Worm (Caenorhabditis elegans) whole organism, L4/young adult: ENCODE results near the gene ZC190.8.

Source experiments
- W03F9.2 ChIP-seq: fragments of 150-350 bp; optimal IDR thresholded peaks from 2 replicates; lab custom pipeline; 2014; ENCODE audit warnings: missing biosample characterization, missing genetic modification characterization
- dao-5 ChIP-seq: sonication (generic microtip); optimal IDR thresholded peaks from 2 replicates; lab custom pipeline; 2016; ENCODE audit warnings: missing genotype, missing genetic modification characterization, moderate library complexity, missing compliant biosample characterization
- him-1 ChIP-seq: sonication (generic microtip); optimal IDR thresholded peaks from 2 replicates; lab custom pipeline; 2016; ENCODE audit warnings: missing genotype, missing genetic modification reagents, missing genetic modification characterization, missing compliant biosample characterization

ce11 chrV:8718399-8718798 lies 30.8 kb upstream of the ZC190.8 start:
- TF ChIP-seq W03F9.2 (tag; lab: Kevin White, UChicago) (no peak), him-1 (no peak), dao-5 (tag; lab: Kevin White, UChicago) (no peak)
